Worm (Caenorhabditis elegans): Measurements from ENCODE around the gene F57C2.5.

F57C2.5 gene

DNA sequence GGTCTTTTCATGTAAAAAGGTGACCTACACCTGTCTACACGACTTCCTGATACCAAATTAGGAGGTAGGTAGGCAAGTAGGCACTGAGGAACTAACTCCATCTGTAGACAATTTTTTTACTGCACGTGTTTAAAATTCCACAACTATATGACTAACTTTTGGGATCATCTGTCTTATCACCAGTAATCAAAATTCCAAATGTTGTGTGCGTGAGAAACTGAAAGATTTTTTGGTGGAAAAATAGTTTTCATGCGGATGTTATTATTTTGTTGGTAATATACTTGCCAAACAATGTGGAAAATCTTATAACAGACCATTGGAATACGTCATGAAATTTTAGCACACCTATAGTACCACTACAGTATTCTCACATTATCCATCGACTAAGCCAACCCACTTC lies 16.9 kb downstream of the F57C2.5 start, which contains the start of gene K10H10.13:
TSS of gene K10H10.13 (minus strand) at position 101 of the 400 bp plus-strand sequence.
- no peak for TF ChIP-seq ceh-13 (GFP tag; optimal IDR thresholded peaks at IDR 0.05)
- no peak for TF ChIP-seq pes-1 (GFP tag; IDR thresholded peaks at IDR 0.05)
- TF ChIP-seq B0310.2 (tag; optimal IDR thresholded peaks at IDR 0.05): no peak
- TF ChIP-seq sea-1 (GFP tag; conservative IDR thresholded peaks at IDR 0.05): no peak
- no peak for TF ChIP-seq hmg-4 (GFP tag; optimal IDR thresholded peaks at IDR 0.05)
- no peak for TF ChIP-seq aly-1 (tag; optimal IDR thresholded peaks at IDR 0.05)
- TF ChIP-seq hnd-1 (tag; optimal IDR thresholded peaks at IDR 0.05): no peak
- TF ChIP-seq scrt-1 (GFP tag; IDR thresholded peaks at IDR 0.05): no peak

DNA sequence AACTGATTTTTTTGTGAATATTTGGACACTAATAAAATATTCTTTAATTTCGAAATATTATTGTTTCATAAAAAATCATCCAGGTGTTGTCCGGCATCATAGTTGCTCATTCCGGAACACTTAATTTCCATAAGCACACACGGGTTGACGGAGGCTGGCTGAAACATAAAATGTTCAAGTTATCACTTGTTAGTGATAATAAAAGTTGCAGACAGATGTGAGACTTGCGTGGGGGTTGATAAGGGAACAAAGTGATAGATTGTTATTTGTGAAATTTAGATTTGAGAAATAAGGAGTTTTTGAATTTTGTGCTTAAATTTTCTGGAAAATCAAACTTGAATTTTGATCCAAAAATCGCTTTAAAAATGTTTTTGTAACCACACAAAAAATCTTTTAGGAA lies 17.9 kb downstream of the F57C2.5 start:
- TF ChIP-seq scrt-1 (GFP tag; IDR thresholded peaks at IDR 0.05) (no peak), tra-4 (tag; optimal IDR thresholded peaks at IDR 0.05) (no peak), ceh-13 (GFP tag; optimal IDR thresholded peaks at IDR 0.05) (no peak), pes-1 (GFP tag; IDR thresholded peaks at IDR 0.05) (no peak), sea-1 (GFP tag; conservative IDR thresholded peaks at IDR 0.05) (no peak), ama-1 (optimal IDR thresholded peaks at IDR 0.05) (no peak), hmg-4 (GFP tag; optimal IDR thresholded peaks at IDR 0.05) (no peak), B0310.2 (tag; optimal IDR thresholded peaks at IDR 0.05) (no peak), aly-1 (tag; optimal IDR thresholded peaks at IDR 0.05) (no peak)

DNA sequence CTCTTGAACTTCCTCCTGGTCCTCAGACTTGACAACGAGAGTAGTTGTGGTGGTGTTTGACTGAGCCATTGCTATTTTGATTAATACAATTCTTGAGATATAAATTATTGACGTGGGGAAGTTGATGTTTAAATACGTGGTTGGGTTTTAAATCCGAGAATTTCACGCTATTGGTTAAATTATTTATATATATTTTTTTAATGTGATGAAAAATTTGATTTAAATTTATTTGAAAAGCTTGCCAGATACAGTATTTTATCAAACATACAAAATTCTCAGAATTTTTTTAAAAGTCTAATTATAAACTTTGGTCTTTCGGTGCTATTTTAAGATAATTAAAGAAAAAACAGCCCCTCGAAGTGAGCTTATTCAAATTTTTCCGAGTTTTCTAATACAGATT lies 20.5 kb downstream of the F57C2.5 start, which contains the start of the genes K10H10.7 and K10H10.10:
TSS of gene K10H10.7 (minus strand) at position 101 of the 400 bp plus-strand sequence.
TSS of gene K10H10.10 (plus strand) at position 204 of the 400 bp plus-strand sequence.
- TF ChIP-seq pes-1 (GFP tag; IDR thresholded peaks at IDR 0.05) (no peak), ceh-13 (GFP tag; optimal IDR thresholded peaks at IDR 0.05) (no peak), B0310.2 (tag; optimal IDR thresholded peaks at IDR 0.05) (no peak), tra-4 (tag; optimal IDR thresholded peaks at IDR 0.05) (no peak), sea-1 (GFP tag; conservative IDR thresholded peaks at IDR 0.05) (no peak), hmg-4 (GFP tag; optimal IDR thresholded peaks at IDR 0.05) (no peak), tbx-37 (GFP tag; conservative IDR thresholded peaks at IDR 0.05) (no peak), tbx-11 (GFP tag; IDR thresholded peaks at IDR 0.05) (no peak), hmbx-1 (tag; optimal IDR thresholded peaks at IDR 0.05) (no peak)

DNA sequence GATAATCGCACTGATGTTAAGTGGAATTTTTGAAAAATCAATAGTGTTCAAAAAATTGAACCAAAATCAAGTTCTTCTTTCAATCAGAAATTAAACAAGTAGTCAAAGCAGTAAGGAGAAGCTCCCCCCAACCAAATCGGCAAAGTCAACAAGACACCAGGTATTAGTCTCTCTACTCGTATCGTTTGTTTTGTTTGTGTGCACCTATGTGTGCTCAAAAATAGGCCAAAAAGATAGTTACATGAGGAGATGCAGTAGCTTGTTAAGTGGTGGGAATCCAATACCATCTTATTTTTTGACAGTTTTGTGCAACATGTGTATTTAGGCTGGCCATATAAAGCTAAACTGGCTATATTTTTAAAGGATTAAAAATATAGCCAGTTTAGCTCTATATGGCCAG lies 21.8 kb downstream of the F57C2.5 start, which contains the start of gene K10H10.12:
TSS of gene K10H10.12 (minus strand) at position 101 of the 400 bp plus-strand sequence.
- TF ChIP-seq hnd-1 (tag; optimal IDR thresholded peaks at IDR 0.05): no peak

DNA sequence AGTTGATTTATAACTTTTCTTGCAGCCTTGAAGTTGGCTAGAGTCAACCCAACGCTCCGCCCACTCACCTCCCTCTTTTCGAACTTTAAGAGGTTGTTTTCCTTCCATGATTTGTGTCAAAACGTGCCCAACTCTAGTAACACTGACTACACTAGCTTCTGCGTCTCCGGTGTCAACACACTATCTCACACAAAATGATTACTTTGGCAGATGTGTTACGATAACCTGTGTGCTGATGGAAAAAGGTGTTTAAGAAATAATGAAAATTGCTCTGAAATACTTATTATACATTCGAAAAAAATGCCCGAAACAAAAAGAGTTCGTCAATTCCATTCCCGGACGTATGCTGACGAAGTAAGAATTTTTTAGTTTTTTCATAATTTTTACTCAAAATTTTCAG lies 25.0 kb downstream of the F57C2.5 start, which contains the start of gene K10H10.6:
TSS of gene K10H10.6 (plus strand) at position 301 of the 400 bp plus-strand sequence.
- TF ChIP-seq ceh-36 (tag; optimal IDR thresholded peaks at IDR 0.05): no peak
- TF ChIP-seq hmbx-1 (tag; optimal IDR thresholded peaks at IDR 0.05): no peak
- no peak for TF ChIP-seq F13C5.2 (tag; optimal IDR thresholded peaks at IDR 0.05)
- TF ChIP-seq tbx-11 (GFP tag; IDR thresholded peaks at IDR 0.05): no peak

DNA sequence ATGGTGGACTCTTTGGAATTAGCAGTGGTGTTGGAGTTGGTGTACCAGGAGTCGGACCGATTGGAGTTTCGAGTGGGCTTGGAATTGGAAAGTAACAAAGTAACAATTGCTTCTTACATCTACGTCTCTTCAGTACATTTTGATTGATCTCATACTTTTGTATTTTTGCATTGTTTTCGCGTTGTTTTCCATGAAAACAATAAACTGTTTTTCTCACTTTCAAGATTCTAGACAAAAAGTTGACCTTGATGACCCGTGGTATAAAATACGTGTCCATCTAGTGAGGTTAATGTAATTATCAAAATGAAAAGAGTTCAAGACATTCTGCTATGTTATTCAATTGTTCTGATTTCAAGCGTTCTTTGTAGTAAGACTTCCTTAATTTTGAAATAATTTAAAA lies 26.6 kb downstream of the F57C2.5 start, which contains the start of gene K10H10.5:
TSS of gene K10H10.5 (plus strand) at position 301 of the 400 bp plus-strand sequence.
- TF ChIP-seq pes-1 (GFP tag; IDR thresholded peaks at IDR 0.05) (no peak), tbx-11 (GFP tag; IDR thresholded peaks at IDR 0.05) (no peak), ama-1 (optimal IDR thresholded peaks at IDR 0.05) (no peak), ets-7 (tag; optimal IDR thresholded peaks at IDR 0.05) (no peak), aly-1 (tag; optimal IDR thresholded peaks at IDR 0.05) (no peak)

DNA sequence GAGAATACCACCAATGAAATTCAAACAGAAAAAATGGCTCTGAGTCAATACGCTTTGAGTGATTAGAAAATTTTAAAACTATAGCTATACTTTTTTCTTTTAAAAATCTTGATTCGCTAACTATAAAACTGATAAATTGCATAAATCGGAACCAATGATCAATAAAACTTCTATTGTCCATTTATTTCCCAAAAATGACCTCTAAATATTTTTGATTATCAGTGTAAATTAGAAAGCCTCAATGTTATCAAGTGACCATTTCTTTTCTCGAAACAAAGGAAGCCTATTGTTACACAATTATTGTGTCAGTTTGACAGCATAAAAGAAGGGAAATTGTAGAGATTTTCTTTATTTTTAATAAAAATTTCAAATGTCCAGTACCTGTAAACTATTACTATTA lies 27.9 kb downstream of the F57C2.5 start, which contains the start of gene K10H10.4:
TSS of gene K10H10.4 (plus strand) at position 301 of the 400 bp plus-strand sequence.
- TF ChIP-seq ama-1 (optimal IDR thresholded peaks at IDR 0.05): no peak
- no peak for TF ChIP-seq flt-1 (GFP tag; IDR thresholded peaks at IDR 0.05)
- no peak for TF ChIP-seq F13C5.2 (tag; optimal IDR thresholded peaks at IDR 0.05)
- TF ChIP-seq sea-1 (GFP tag; conservative IDR thresholded peaks at IDR 0.05): no peak
- no peak for TF ChIP-seq tbx-37 (GFP tag; conservative IDR thresholded peaks at IDR 0.05)
- TF ChIP-seq aly-1 (tag; optimal IDR thresholded peaks at IDR 0.05): no peak
- TF ChIP-seq pes-1 (GFP tag; IDR thresholded peaks at IDR 0.05): no peak
- no peak for TF ChIP-seq ceh-36 (tag; optimal IDR thresholded peaks at IDR 0.05)
- no peak for TF ChIP-seq hnd-1 (tag; optimal IDR thresholded peaks at IDR 0.05)
- TF ChIP-seq ets-7 (tag; optimal IDR thresholded peaks at IDR 0.05): no peak
- no peak for TF ChIP-seq B0310.2 (tag; optimal IDR thresholded peaks at IDR 0.05)
- no peak for TF ChIP-seq scrt-1 (GFP tag; IDR thresholded peaks at IDR 0.05)
- no peak for TF ChIP-seq tbx-11 (GFP tag; IDR thresholded peaks at IDR 0.05)
- TF ChIP-seq ceh-13 (GFP tag; optimal IDR thresholded peaks at IDR 0.05): no peak
- TF ChIP-seq tra-4 (tag; optimal IDR thresholded peaks at IDR 0.05): no peak
- TF ChIP-seq hmg-4 (GFP tag; optimal IDR thresholded peaks at IDR 0.05): no peak

DNA sequence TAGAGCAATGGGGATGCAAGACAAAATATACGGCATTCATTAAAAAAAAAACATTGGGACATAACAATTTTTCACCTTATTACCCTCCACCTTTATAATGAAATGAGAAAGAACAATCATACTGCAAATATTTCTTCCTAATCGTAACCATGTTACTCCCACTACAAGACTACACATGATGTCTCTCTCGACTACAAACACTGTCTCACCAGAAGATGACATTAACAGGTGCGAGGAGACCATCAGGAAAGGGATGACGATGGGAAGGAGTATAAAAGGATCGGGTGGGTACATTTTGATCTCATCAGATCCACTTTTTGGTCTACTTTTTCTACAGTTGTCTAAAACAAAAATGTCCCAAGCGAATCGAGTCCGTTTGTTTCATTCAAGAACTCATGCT lies 30.2 kb downstream of the F57C2.5 start, which contains the start of gene dhs-8:
TSS of gene dhs-8 (plus strand) at position 179 of the 400 bp plus-strand sequence.
- TF ChIP-seq tra-4 (tag; optimal IDR thresholded peaks at IDR 0.05): no peak
- TF ChIP-seq sea-1 (GFP tag; conservative IDR thresholded peaks at IDR 0.05): no peak
- TF ChIP-seq ceh-13 (GFP tag; optimal IDR thresholded peaks at IDR 0.05): no peak
- no peak for TF ChIP-seq tbx-11 (GFP tag; IDR thresholded peaks at IDR 0.05)
- TF ChIP-seq pes-1 (GFP tag; IDR thresholded peaks at IDR 0.05): no peak
- TF ChIP-seq ama-1 (optimal IDR thresholded peaks at IDR 0.05): no peak
- TF ChIP-seq B0310.2 (tag; optimal IDR thresholded peaks at IDR 0.05): no peak
- TF ChIP-seq ceh-36 (tag; optimal IDR thresholded peaks at IDR 0.05): no peak
- no peak for TF ChIP-seq hmg-4 (GFP tag; optimal IDR thresholded peaks at IDR 0.05)
- TF ChIP-seq hmbx-1 (tag; optimal IDR thresholded peaks at IDR 0.05): no peak

DNA sequence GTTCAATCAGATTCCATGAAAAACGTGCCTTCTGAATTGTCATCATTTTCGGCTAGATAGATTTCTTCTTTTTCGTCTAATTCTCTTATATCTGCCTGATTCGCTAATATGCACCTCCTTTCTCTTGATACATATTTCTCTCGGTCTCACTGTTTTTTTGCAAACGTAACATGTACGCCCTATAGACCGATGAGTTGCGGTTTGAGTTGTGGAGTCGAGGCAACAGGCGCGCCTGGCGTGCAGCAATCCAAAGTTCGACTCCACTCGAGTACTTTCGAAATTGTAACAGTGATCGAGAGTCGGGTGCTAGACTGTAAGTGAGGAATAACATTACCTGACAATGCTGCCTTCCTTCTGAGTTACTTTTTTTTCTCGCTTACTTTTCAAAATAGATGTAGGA lies 31.2 kb downstream of the F57C2.5 start:
- TF ChIP-seq hmbx-1 (tag; optimal IDR thresholded peaks at IDR 0.05) (peak; percentile 87), ceh-36 (tag; optimal IDR thresholded peaks at IDR 0.05) (peak; percentile 93), aly-1 (tag; optimal IDR thresholded peaks at IDR 0.05) (peak; percentile 97), F13C5.2 (tag; optimal IDR thresholded peaks at IDR 0.05) (peak; percentile 90), sea-1 (GFP tag; conservative IDR thresholded peaks at IDR 0.05) (peak; percentile 92), flt-1 (GFP tag; IDR thresholded peaks at IDR 0.05) (peak; percentile 91), B0310.2 (tag; optimal IDR thresholded peaks at IDR 0.05) (peak; percentile 84), ceh-13 (GFP tag; optimal IDR thresholded peaks at IDR 0.05) (peak; percentile 89), tbx-37 (GFP tag; conservative IDR thresholded peaks at IDR 0.05) (peak; percentile 48; the same call in 1 of the 2 replicates), ama-1 (optimal IDR thresholded peaks at IDR 0.05) (no peak), pes-1 (GFP tag; IDR thresholded peaks at IDR 0.05) (peak; percentile 93), hnd-1 (tag; optimal IDR thresholded peaks at IDR 0.05) (peak; percentile 95), ets-7 (tag; optimal IDR thresholded peaks at IDR 0.05) (peak; percentile 80), scrt-1 (GFP tag; IDR thresholded peaks at IDR 0.05) (peak; percentile 91), tbx-11 (GFP tag; IDR thresholded peaks at IDR 0.05) (peak; percentile 90), tra-4 (tag; optimal IDR thresholded peaks at IDR 0.05) (peak; percentile 86), hmg-4 (GFP tag; optimal IDR thresholded peaks at IDR 0.05) (peak; percentile 98)
